Worm (Caenorhabditis elegans): Measurements from ENCODE around the gene nhr-267.
"Not testable (repeated sequence)": the region's sequence is repeated elsewhere in the genome, so short reads cannot be mapped to it uniquely, and the experiment has no call there.

DNA sequence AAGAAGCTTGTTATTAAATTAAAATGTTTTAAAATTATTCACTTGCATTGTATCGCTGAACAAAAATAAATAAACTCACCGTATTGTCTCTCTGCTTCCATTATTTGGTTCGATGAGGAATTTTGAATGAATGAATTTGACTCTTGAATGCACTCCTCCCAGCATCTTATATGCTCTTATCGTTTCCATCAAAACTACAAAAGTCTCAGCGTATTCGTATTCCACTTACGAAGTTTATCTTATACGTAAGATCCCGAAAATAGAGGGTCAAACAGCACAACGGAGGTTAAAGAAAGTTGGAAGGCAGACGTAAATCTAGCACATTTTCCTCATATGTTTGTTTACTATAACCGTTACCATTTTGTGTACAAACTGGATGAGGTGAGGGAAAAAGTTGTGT, at the start of gene nhr-267:
- TF ChIP-seq nhr-28 (tag; optimal IDR thresholded peaks at IDR 0.05); dmd-8 (GFP tag; IDR thresholded peaks at IDR 0.05); F26F4.8 (GFP tag; conservative IDR thresholded peaks at IDR 0.05); pqm-1 (tag; optimal IDR thresholded peaks at IDR 0.05); fkh-10 (GFP tag; optimal IDR thresholded peaks at IDR 0.05); nhr-111 (GFP tag; optimal IDR thresholded peaks at IDR 0.05); ceh-82 (tag; optimal IDR thresholded peaks at IDR 0.05); mdl-1 (tag; optimal IDR thresholded peaks at IDR 0.05): not testable (repeated sequence)
